Fruit fly (Drosophila melanogaster): Measurements from ENCODE around the gene CG10730.

CG10730 gene

dm6 chr2L:20051172-20051893, 20.7 kb downstream of the CG10730 start:
- TF ChIP-seq fkh (GFP tag; optimal IDR thresholded peaks at IDR 0.05) (no peak), CG34406 (GFP tag; optimal IDR thresholded peaks at IDR 0.05) (no peak), CG3032 (tag; optimal IDR thresholded peaks at IDR 0.05) (no peak), Hr39 (GFP tag; optimal IDR thresholded peaks at IDR 0.05) (no peak), CG15336 (GFP tag; IDR thresholded peaks at IDR 0.05) (no peak), salr (GFP tag; optimal IDR thresholded peaks at IDR 0.05) (no peak), CG8319 (GFP tag; optimal IDR thresholded peaks at IDR 0.05) (no peak), ss (GFP tag; optimal IDR thresholded peaks at IDR 0.05) (no peak), CG10669 (GFP tag; optimal IDR thresholded peaks at IDR 0.05) (no peak), CG16779 (tag; optimal IDR thresholded peaks at IDR 0.05) (no peak), CG3919 (GFP tag; optimal IDR thresholded peaks at IDR 0.05) (no peak), Met (GFP tag; optimal IDR thresholded peaks at IDR 0.05) (no peak), Blimp-1 (GFP tag; optimal IDR thresholded peaks at IDR 0.05) (no peak), CG10631 (GFP tag; optimal IDR thresholded peaks at IDR 0.05) (no peak), spab (GFP tag; optimal IDR thresholded peaks at IDR 0.05) (no peak), achi (GFP tag; optimal IDR thresholded peaks at IDR 0.05) (no peak), Sox14 (GFP tag; optimal IDR thresholded peaks at IDR 0.05) (no peak), fd59A (GFP tag; optimal IDR thresholded peaks at IDR 0.05) (no peak), Hr4 (GFP tag; optimal IDR thresholded peaks at IDR 0.05) (no peak), CG11294 (GFP tag; IDR thresholded peaks at IDR 0.05) (no peak)

- TF ChIP-seq CG8119 (GFP tag; IDR thresholded peaks at IDR 0.05) (no peak), CG6163 (GFP tag; IDR thresholded peaks at IDR 0.05) (no peak; the same call in 1 of the 3 replicates), CG4318 (GFP tag; optimal IDR thresholded peaks at IDR 0.05) (peak; percentile 60), CG8632 (GFP tag; optimal IDR thresholded peaks at IDR 0.05) (peak; percentile 72), Eip78C (GFP tag) (peak; percentile 94), lz (GFP tag; optimal IDR thresholded peaks at IDR 0.05) (peak; percentile 72), salr (GFP tag; optimal IDR thresholded peaks at IDR 0.05) (peak; percentile 49 to 63), Eip93F (GFP tag; optimal IDR thresholded peaks at IDR 0.05) (no peak), Sox15 (GFP tag; optimal IDR thresholded peaks at IDR 0.05) (peak; percentile 72), CG6854 (GFP tag; optimal IDR thresholded peaks at IDR 0.05) (no peak), Ets21C (GFP tag; optimal IDR thresholded peaks at IDR 0.05) (peak; percentile 53), pdm3 (GFP tag; optimal IDR thresholded peaks at IDR 0.05) (peak; percentile 80), CG9139 (GFP tag; optimal IDR thresholded peaks at IDR 0.05) (peak; percentile 68), Ets96B (tag; optimal IDR thresholded peaks at IDR 0.05) (no peak), svp (GFP tag) (peak; percentile 87), vri (GFP tag; optimal IDR thresholded peaks at IDR 0.05) (peak; percentile 42), CG32006 (GFP tag; optimal IDR thresholded peaks at IDR 0.05) (peak; percentile 89), CG11762 (GFP tag; optimal IDR thresholded peaks at IDR 0.05; ENCODE audit: insufficient read depth) (peak; percentile 9), Sox102F (GFP tag; optimal IDR thresholded peaks at IDR 0.05) (peak; percentile 67), topi (GFP tag; optimal IDR thresholded peaks at IDR 0.05) (peak; percentile 77), spab (GFP tag; optimal IDR thresholded peaks at IDR 0.05) (peak; percentile 67), Blimp-1 (GFP tag; optimal IDR thresholded peaks at IDR 0.05) (no peak), dac (GFP tag; optimal IDR thresholded peaks at IDR 0.05) (peak; percentile 32), CG3032 (tag; optimal IDR thresholded peaks at IDR 0.05) (no peak), CG10669 (GFP tag; optimal IDR thresholded peaks at IDR 0.05) (peak; percentile 76), CG16779 (tag; optimal IDR thresholded peaks at IDR 0.05) (peak; percentile 61), CG15336 (GFP tag; IDR thresholded peaks at IDR 0.05) (no peak; the same call in 1 of the 2 replicates), esn (GFP tag; optimal IDR thresholded peaks at IDR 0.05) (peak; percentile 80), CG3919 (GFP tag; optimal IDR thresholded peaks at IDR 0.05) (peak; percentile 80), CG10631 (GFP tag; optimal IDR thresholded peaks at IDR 0.05) (peak; percentile 83), CG11294 (GFP tag; IDR thresholded peaks at IDR 0.05) (no peak), fd85E (GFP tag; optimal IDR thresholded peaks at IDR 0.05) (no peak), CG6808 (GFP tag; optimal IDR thresholded peaks at IDR 0.05) (peak; percentile 74), eg (GFP tag; IDR thresholded peaks at IDR 0.05) (0 out of 3 replicates have a peak, but pooled peaks have one; percentile 15), fd59A (GFP tag; optimal IDR thresholded peaks at IDR 0.05) (peak; percentile 86), CG8319 (GFP tag; optimal IDR thresholded peaks at IDR 0.05) (peak; percentile 13), Hr39 (GFP tag; optimal IDR thresholded peaks at IDR 0.05) (peak; percentile 78), dsx (GFP tag; optimal IDR thresholded peaks at IDR 0.05; ENCODE audit: poor library complexity, severe bottlenecking) (no peak), Sox14 (GFP tag; optimal IDR thresholded peaks at IDR 0.05) (peak; percentile 83), Lpt (GFP tag; optimal IDR thresholded peaks at IDR 0.05) (peak; percentile 39)
These were observed 44.5 kb downstream of the CG10730 start, which contains the start of gene sNPF for dm6 chr2L:20027382-20027919. TSS of gene sNPF (plus strand) at chr2L:20027915.
